Worm (Caenorhabditis elegans) whole organism, L3 larva: Measurements from ENCODE around the gene F47G9.6.

Experiments
- ZK546.5 ChIP-seq: sonication (generic microtip); optimal IDR thresholded peaks from 2 replicates; lab custom pipeline; 2017; ENCODE audit warnings: missing biosample characterization, missing genetic modification characterization
- aly-2 ChIP-seq: fragments of 150-350 bp; optimal IDR thresholded peaks from 2 replicates; lab custom pipeline; 2014; ENCODE audit warnings: missing biosample characterization, missing genetic modification characterization
- ama-1 ChIP-seq: fragments of 150-350 bp; optimal IDR thresholded peaks from 2 replicates; lab custom pipeline; 2018
- ceh-28 ChIP-seq: fragments of 150-350 bp; optimal IDR thresholded peaks from 2 replicates; lab custom pipeline; 2014; ENCODE audit warnings: missing biosample characterization, missing genetic modification reagents, missing genetic modification characterization
- ceh-82 ChIP-seq: fragments of 150-350 bp; optimal IDR thresholded peaks from 2 replicates; lab custom pipeline; 2014; ENCODE audit warnings: missing biosample characterization, missing genetic modification characterization
- ceh-9 ChIP-seq: sonication (generic microtip); optimal IDR thresholded peaks from 2 replicates; lab custom pipeline; 2018; ENCODE audit warnings: missing biosample characterization, missing genetic modification characterization
- daf-12 ChIP-seq: fragments of 150-350 bp; optimal IDR thresholded peaks from 2 replicates; lab custom pipeline; 2014; ENCODE audit warnings: missing biosample characterization, missing genetic modification reagents, missing genetic modification characterization
- egl-5 ChIP-seq: fragments of 150-350 bp; optimal IDR thresholded peaks from 2 replicates; lab custom pipeline; 2017; ENCODE audit warnings: missing biosample characterization, missing genetic modification reagents, missing genetic modification characterization, inconsistent platforms
- elt-3 ChIP-seq, 3 experiments: fragments of 150-350 bp in 1 of 3; sonication (generic microtip) in 2 of 3; optimal IDR thresholded peaks; 2 replicates in 2 of 3; 4 replicates in 1 of 3; lab custom pipeline; 2014 to 2017; ENCODE audit warnings: missing biosample characterization in 3 of 3, missing genetic modification characterization in 3 of 3
- eor-1 ChIP-seq, 2 experiments: fragments of 150-350 bp; optimal IDR thresholded peaks; 2 replicates each; lab custom pipeline; 2014 to 2018; ENCODE audit warnings: missing biosample characterization in 2 of 2, missing genetic modification characterization in 2 of 2
- fkh-10 ChIP-seq: sonication (generic microtip); optimal IDR thresholded peaks from 2 replicates; lab custom pipeline; 2017; ENCODE audit warnings: missing biosample characterization, missing genetic modification reagents, missing genetic modification characterization
- fkh-2 ChIP-seq: fragments of 150-350 bp; optimal IDR thresholded peaks from 2 replicates; lab custom pipeline; 2014; ENCODE audit warnings: missing biosample characterization, missing genetic modification reagents, missing genetic modification characterization
- fos-1 ChIP-seq: fragments of 150-350 bp; optimal IDR thresholded peaks from 2 replicates; lab custom pipeline; 2014; ENCODE audit warnings: missing biosample characterization, missing genetic modification characterization
- hmg-11 ChIP-seq: sonication (generic microtip); optimal IDR thresholded peaks from 2 replicates; lab custom pipeline; 2016; ENCODE audit warnings: missing genetic modification characterization, missing compliant biosample characterization
- jun-1 ChIP-seq: fragments of 150-350 bp; optimal IDR thresholded peaks from 2 replicates; lab custom pipeline; 2014; ENCODE audit warnings: missing biosample characterization, missing genetic modification reagents, missing genetic modification characterization
- lin-15B ChIP-seq: fragments of 150-350 bp; optimal IDR thresholded peaks from 2 replicates; lab custom pipeline; 2014; ENCODE audit warnings: missing biosample characterization, missing genetic modification characterization
- lin-39 ChIP-seq: fragments of 150-350 bp; optimal IDR thresholded peaks from 2 replicates; lab custom pipeline; 2018; ENCODE audit warnings: missing biosample characterization, missing genetic modification reagents, missing genetic modification characterization
- lsy-12 ChIP-seq: sonication (generic microtip); optimal IDR thresholded peaks from 2 replicates; lab custom pipeline; 2016; ENCODE audit warnings: mild to moderate bottlenecking, missing genetic modification characterization, missing compliant biosample characterization
- nfya-1 ChIP-seq: sonication (generic microtip); optimal IDR thresholded peaks from 2 replicates; lab custom pipeline; 2017; ENCODE audit warnings: missing genetic modification characterization, mild to moderate bottlenecking, missing compliant biosample characterization, antibody characterized with exemption, moderate library complexity; ENCODE audit not compliant: insufficient read depth
- nhr-11 ChIP-seq: fragments of 150-350 bp; optimal IDR thresholded peaks from 2 replicates; lab custom pipeline; 2014; ENCODE audit warnings: missing biosample characterization, missing genetic modification characterization
- nhr-12 ChIP-seq: fragments of 150-350 bp; optimal IDR thresholded peaks from 2 replicates; lab custom pipeline; 2014; ENCODE audit warnings: missing biosample characterization, missing genetic modification characterization
- nhr-23 ChIP-seq: fragments of 150-350 bp; optimal IDR thresholded peaks from 2 replicates; lab custom pipeline; 2014; ENCODE audit warnings: missing biosample characterization, missing genetic modification reagents, missing genetic modification characterization
- nhr-25 ChIP-seq: sonication (generic microtip); optimal IDR thresholded peaks from 2 replicates; lab custom pipeline; 2017; ENCODE audit warnings: missing biosample characterization, missing genetic modification characterization
- nhr-43 ChIP-seq: sonication (generic microtip); optimal IDR thresholded peaks from 2 replicates; lab custom pipeline; 2016; ENCODE audit warnings: mild to moderate bottlenecking, missing genetic modification characterization, missing compliant biosample characterization; ENCODE audit not compliant: poor library complexity, severe bottlenecking
- nhr-67 ChIP-seq: fragments of 150-350 bp; optimal IDR thresholded peaks from 2 replicates; lab custom pipeline; 2014; ENCODE audit warnings: missing biosample characterization, missing genetic modification characterization
- nhr-76 ChIP-seq: fragments of 150-350 bp; sonication (generic microtip); optimal IDR thresholded peaks from 5 replicates; lab custom pipeline; 2014; ENCODE audit warnings: missing biosample characterization, missing genetic modification characterization
- nhr-77 ChIP-seq: fragments of 150-350 bp; optimal IDR thresholded peaks from 2 replicates; lab custom pipeline; 2014; ENCODE audit warnings: missing biosample characterization, missing genetic modification characterization
- pha-4 ChIP-seq: fragments of 150-350 bp; optimal IDR thresholded peaks from 2 replicates; lab custom pipeline; 2014; ENCODE audit warnings: missing biosample characterization, missing genetic modification reagents, missing genetic modification characterization
- pqm-1 ChIP-seq: fragments of 150-350 bp; optimal IDR thresholded peaks from 2 replicates; lab custom pipeline; 2017; ENCODE audit warnings: missing biosample characterization, missing genetic modification characterization, inconsistent platforms
- tbx-2 ChIP-seq: sonication (generic microtip); optimal IDR thresholded peaks from 2 replicates; lab custom pipeline; 2016; ENCODE audit warnings: mild to moderate bottlenecking, missing genetic modification characterization, missing compliant biosample characterization
- unc-39 ChIP-seq: sonication (generic microtip); optimal IDR thresholded peaks from 4 replicates; lab custom pipeline; 2017; ENCODE audit warnings: missing biosample characterization, missing genetic modification characterization
- unc-62 ChIP-seq: fragments of 150-350 bp; sonication (generic microtip); optimal IDR thresholded peaks from 4 replicates; lab custom pipeline; 2014; ENCODE audit warnings: missing biosample characterization, missing genetic modification reagents, missing genetic modification characterization
- zag-1 ChIP-seq: fragments of 150-350 bp; optimal IDR thresholded peaks from 2 replicates; lab custom pipeline; 2014; ENCODE audit warnings: missing biosample characterization, missing genetic modification characterization
- ztf-11 ChIP-seq: fragments of 150-350 bp; optimal IDR thresholded peaks from 2 replicates; lab custom pipeline; 2014; ENCODE audit warnings: missing biosample characterization, missing genetic modification characterization
- ztf-4 ChIP-seq: fragments of 150-350 bp; optimal IDR thresholded peaks from 2 replicates; lab custom pipeline; 2014; ENCODE audit warnings: missing biosample characterization, missing genetic modification characterization

F47G9.6 gene

ce11 chrV:11344816-11345336, 15.7 kb downstream of the F47G9.6 start:
- TF ChIP-seq lsy-12 (tag; lab: Kevin White, UChicago) (no peak), hmg-11 (tag; lab: Kevin White, UChicago) (no peak), nhr-12 (tag; lab: Kevin White, UChicago) (no peak), nfya-1 (tag; lab: Kevin White, UChicago) (no peak), nhr-11 (tag; lab: Kevin White, UChicago) (no peak), ztf-4 (tag; lab: Kevin White, UChicago) (no peak), nhr-76 (tag; lab: Kevin White, UChicago) (no peak), nhr-67 (tag; lab: Kevin White, UChicago) (no peak)

ce11 chrV:11346912-11347311, 17.7 kb downstream of the F47G9.6 start, which contains the start of gene grl-7:
grl-7 (minus strand) TSS chrV:11347012.
- peak; percentile 30 for TF ChIP-seq nhr-43
- TF ChIP-seq nhr-12 (tag; lab: Kevin White, UChicago), result no peak
- TF ChIP-seq, all 47 proteins: peak for 1

ce11 chrV:11351263-11351662, 22.1 kb downstream of the F47G9.6 start:
- TF ChIP-seq lin-15B (no peak), fkh-10 (GFP tag; lab: Kevin White, UChicago) (peak; percentile 35)

DNA sequence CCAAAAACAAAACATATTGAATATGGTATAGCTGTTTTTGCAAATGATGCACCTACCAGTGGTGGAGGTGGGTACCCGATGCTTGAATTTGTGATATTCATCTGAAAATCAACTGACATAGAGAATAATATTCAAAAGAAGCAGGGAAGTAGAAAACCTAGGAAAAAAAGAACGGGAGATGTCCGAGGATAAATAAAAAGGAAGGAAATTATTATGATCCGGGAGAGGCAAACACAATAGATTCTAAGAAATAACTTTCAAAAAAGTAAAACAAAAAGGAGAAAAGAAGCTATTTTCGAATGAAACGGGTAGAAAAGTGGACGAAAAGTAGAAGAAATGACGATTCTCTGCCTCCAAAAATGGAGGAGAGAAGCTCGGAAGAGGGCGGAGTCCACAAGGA, 23.7 kb downstream of the F47G9.6 start, which contains the start of gene npr-25:
TSS of gene npr-25 (minus strand) at position 101 of the 400 bp plus-strand sequence.
- TF ChIP-seq unc-62 (GFP tag; lab: Kevin White, UChicago) (no peak), ztf-11 (tag; lab: Kevin White, UChicago) (no peak)

DNA sequence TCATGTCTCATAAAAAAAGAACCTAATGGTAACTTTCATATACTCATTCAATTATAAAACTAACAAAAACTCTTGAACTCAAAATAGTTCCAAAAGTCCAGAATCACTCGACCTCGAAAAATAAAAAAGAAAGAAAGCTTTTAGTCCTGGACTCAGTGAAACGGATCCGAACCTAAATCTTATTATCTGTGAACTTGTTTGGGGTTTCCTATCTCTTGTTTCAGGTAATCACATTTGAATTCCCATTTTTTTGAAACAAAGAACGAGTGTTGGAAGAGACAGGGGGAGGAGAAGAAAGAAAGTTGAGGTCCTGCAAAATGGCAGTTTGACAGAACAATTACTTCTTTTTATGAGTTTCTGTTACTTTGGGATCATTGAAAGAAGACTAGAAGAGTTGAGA, 25.1 kb downstream of the F47G9.6 start:
- TF ChIP-seq lsy-12 (tag; lab: Kevin White, UChicago), result no peak
- TF ChIP-seq fos-1 (tag; lab: Kevin White, UChicago), result no peak
- no peak for TF ChIP-seq fkh-10 (GFP tag; lab: Kevin White, UChicago)
- no peak for TF ChIP-seq nhr-11 (tag; lab: Kevin White, UChicago)

DNA sequence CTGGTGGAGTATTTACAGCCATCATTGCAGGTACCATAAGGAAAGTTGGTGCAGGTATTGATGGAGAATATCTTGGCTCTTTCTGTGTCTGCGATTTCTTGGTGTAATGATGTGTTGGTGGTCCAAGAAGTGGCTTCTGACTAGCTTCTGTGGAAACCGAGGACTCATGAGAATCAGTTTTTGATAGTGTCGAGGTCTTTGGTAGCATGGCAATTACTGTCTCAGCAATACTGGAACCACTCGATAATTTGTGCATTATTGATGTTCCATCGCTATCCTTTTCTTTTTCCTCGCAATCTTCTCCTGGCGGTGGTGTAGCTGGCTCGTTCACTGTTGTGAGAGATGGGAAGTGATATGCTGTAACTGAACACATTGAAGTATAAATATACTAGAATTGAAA, 34.4 kb downstream of the F47G9.6 start:
- TF ChIP-seq lin-15B (no peak), nhr-76 (tag; lab: Kevin White, UChicago) (no peak)
- TF ChIP-seq, all 47 proteins: peak for 0

- TF ChIP-seq ceh-9 (no peak), daf-12 (no peak), lsy-12 (tag; lab: Kevin White, UChicago) (no peak), nhr-43 (no peak), nhr-23 (tag; lab: Kevin White, UChicago) (no peak), elt-3 (tag; optimal IDR thresholded peaks at IDR 0.05; lab: Kevin White, UChicago) (no peak), fkh-2 (no peak), ceh-28 (tag; lab: Kevin White, UChicago) (no peak), nhr-76 (tag; lab: Kevin White, UChicago) (no peak), ama-1 (lab: Kevin White, UChicago) (no peak), jun-1 (tag; lab: Kevin White, UChicago) (no peak), pha-4 (tag; lab: Kevin White, UChicago) (no peak), nhr-67 (tag; lab: Kevin White, UChicago) (no peak), ceh-82 (tag; lab: Kevin White, UChicago) (no peak)
Measured at ce11 chrV:11366129-11366528, 36.9 kb downstream of the F47G9.6 start, which contains the start of gene dop-5. dop-5 (minus strand) TSS chrV:11366229.

ce11 chrV:11372284-11372878, 43.2 kb downstream of the F47G9.6 start:
- TF ChIP-seq aly-2 (tag; lab: Kevin White, UChicago) (no peak), pha-4 (tag; lab: Kevin White, UChicago) (no peak), egl-5 (tag; lab: Kevin White, UChicago) (no peak), nfya-1 (tag; lab: Kevin White, UChicago) (no peak), nhr-77 (tag; lab: Kevin White, UChicago) (no peak), nhr-25 (tag; lab: Kevin White, UChicago) (no peak), pqm-1 (tag; lab: Kevin White, UChicago) (no peak), tbx-2 (tag; lab: Kevin White, UChicago) (no peak), ztf-11 (tag; lab: Kevin White, UChicago) (no peak), jun-1 (tag; lab: Kevin White, UChicago) (no peak), eor-1 (tag; optimal IDR thresholded peaks at IDR 0.05; lab: Kevin White, UChicago) (no peak), fos-1 (tag; lab: Kevin White, UChicago) (no peak), unc-39 (no peak), hmg-11 (tag; lab: Kevin White, UChicago) (no peak), nhr-11 (tag; lab: Kevin White, UChicago) (no peak), zag-1 (no peak), ceh-28 (tag; lab: Kevin White, UChicago) (no peak), lin-39 (tag; lab: Kevin White, UChicago) (no peak), ZK546.5 (tag; lab: Kevin White, UChicago) (no peak)
